Worm (Caenorhabditis elegans): ENCODE data around the gene C27B7.7.

The C27B7.7 gene

DNA sequence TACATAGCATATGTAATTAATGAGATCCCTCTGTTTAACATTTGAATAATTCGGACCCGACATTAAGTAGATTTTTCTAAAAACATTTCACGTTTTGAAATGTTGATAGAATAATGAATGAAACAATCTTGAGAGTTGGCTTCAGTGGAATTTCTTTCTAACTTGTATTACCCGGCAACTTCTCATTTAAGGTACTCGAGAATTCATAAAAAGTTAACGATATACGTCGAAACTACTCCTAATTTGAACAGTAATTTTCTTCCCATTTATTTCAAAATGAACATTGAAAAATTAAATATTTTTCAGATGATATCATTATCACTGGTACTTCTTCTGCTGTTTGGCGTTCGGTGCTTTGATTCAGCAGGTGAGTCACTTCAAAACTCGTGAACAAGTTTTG, at the start of gene C27B7.7:
Gene C27B7.7, plus strand, starts transcription at position 301 of the 400 bp plus-strand sequence.
- TF ChIP-seq ceh-24 (tag; optimal IDR thresholded peaks at IDR 0.05) (no peak), ceh-6 (GFP tag; optimal IDR thresholded peaks at IDR 0.05) (no peak), ceh-31 (tag; optimal IDR thresholded peaks at IDR 0.05) (no peak), F13H6.1 (tag; optimal IDR thresholded peaks at IDR 0.05) (no peak), elt-2 (tag; optimal IDR thresholded peaks at IDR 0.05) (no peak), C38D4.7 (GFP tag; optimal IDR thresholded peaks at IDR 0.05) (no peak), T23F11.4 (GFP tag; optimal IDR thresholded peaks at IDR 0.05) (no peak), ceh-48 (tag; optimal IDR thresholded peaks at IDR 0.05) (no peak), hlh-8 (tag; optimal IDR thresholded peaks at IDR 0.05) (no peak)

DNA sequence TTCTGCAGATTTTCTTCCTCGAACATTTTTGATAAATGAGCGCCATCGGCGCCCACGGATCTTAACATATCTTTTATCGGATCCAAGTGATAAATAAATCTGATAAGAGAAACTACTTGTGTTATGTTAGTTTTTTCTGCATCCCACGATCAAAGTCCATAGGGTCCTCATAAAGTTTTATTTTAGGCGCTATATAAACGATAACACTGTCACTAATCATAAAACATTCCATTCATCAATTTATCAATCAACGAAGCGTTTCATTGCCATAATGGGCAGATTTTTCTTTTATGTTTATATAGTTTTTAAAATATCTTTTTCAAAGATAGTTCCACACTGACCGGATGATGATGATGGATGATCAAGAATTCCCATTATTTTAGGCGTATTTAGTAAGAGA, 42.2 kb upstream of the C27B7.7 start:
- TF ChIP-seq pax-1 (tag; optimal IDR thresholded peaks at IDR 0.05) (no peak), T23F11.4 (GFP tag; optimal IDR thresholded peaks at IDR 0.05) (no peak), sdc-2 (tag; optimal IDR thresholded peaks at IDR 0.05) (no peak), ceh-24 (tag; optimal IDR thresholded peaks at IDR 0.05) (no peak), Y22D7AL.16 (tag; optimal IDR thresholded peaks at IDR 0.05) (no peak), hlh-30 (tag; optimal IDR thresholded peaks at IDR 0.05; ENCODE audit: insufficient read depth) (no peak), tbx-2 (tag; optimal IDR thresholded peaks at IDR 0.05) (no peak), pag-3 (tag; optimal IDR thresholded peaks at IDR 0.05; ENCODE audit: borderline replicate concordance) (no peak), pha-2 (tag; optimal IDR thresholded peaks at IDR 0.05) (no peak), hlh-8 (tag; optimal IDR thresholded peaks at IDR 0.05) (no peak), fkh-6 (tag; optimal IDR thresholded peaks at IDR 0.05) (no peak), ama-1 (optimal IDR thresholded peaks at IDR 0.05) (no peak)

DNA sequence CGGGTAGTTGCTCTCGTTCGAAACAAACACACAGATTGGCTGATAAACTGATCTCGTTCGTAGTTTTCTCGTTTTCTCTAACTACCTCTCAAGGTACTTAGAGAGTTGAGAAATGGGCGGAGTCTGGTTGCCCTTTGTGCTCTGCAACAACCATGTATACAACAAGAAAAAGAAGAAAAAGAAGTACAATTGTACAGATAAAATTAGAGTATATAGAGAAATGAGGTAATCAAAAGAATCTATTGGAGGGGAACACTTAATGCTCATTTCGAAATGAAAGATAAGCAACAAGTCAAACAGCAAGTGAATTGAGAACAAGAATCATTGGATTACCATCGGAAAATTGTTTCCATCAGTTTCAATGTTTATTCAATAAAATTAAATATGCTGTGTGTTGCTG, 41.5 kb upstream of the C27B7.7 start, which contains the start of gene C09G9.1:
Gene C09G9.1, minus strand, starts transcription at position 143 of the 400 bp plus-strand sequence.
- TF ChIP-seq elt-2 (tag; optimal IDR thresholded peaks at IDR 0.05) = no peak
- TF ChIP-seq pha-2 (tag; optimal IDR thresholded peaks at IDR 0.05) = no peak
- no peak for TF ChIP-seq pag-3 (tag; optimal IDR thresholded peaks at IDR 0.05; ENCODE audit: borderline replicate concordance)
- TF ChIP-seq hlh-15 (tag; optimal IDR thresholded peaks at IDR 0.05) = no peak
- TF ChIP-seq sox-2 (GFP tag; IDR thresholded peaks at IDR 0.05) = no peak
- TF ChIP-seq ceh-22 (tag; optimal IDR thresholded peaks at IDR 0.05) = no peak
- no peak for TF ChIP-seq C38D4.7 (GFP tag; optimal IDR thresholded peaks at IDR 0.05)
- TF ChIP-seq nhr-232 (tag; optimal IDR thresholded peaks at IDR 0.05) = no peak
- no peak for TF ChIP-seq unc-42 (tag; optimal IDR thresholded peaks at IDR 0.05)
- no peak for TF ChIP-seq sox-4 (tag; optimal IDR thresholded peaks at IDR 0.05)
- no peak for TF ChIP-seq ceh-30 (tag; optimal IDR thresholded peaks at IDR 0.05)
- no peak for TF ChIP-seq dve-1 (tag; optimal IDR thresholded peaks at IDR 0.05)
- no peak for TF ChIP-seq nhr-11 (tag; optimal IDR thresholded peaks at IDR 0.05)
- TF ChIP-seq pha-4 (tag; optimal IDR thresholded peaks at IDR 0.05) = no peak

DNA sequence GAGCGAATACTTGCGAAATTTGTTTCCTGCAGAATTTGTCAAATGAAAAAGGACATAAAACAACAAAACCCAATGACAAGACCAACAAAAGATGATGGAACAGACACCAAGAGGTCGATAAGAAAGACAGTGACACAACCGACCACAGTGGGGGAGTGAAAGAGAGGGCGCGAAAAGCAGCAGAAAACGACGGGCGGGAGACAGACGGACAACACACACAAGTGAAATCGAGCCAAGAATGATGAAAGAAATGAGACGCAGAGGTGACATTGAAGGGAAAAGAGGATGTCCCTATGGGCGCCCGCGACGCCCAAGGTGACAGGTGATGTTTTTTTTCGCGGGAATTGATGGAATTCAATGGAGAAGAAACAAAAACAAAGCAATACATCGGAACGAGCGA, 40.8 kb upstream of the C27B7.7 start:
- no peak for TF ChIP-seq pax-1 (tag; optimal IDR thresholded peaks at IDR 0.05)
- TF ChIP-seq T23F11.4 (GFP tag; optimal IDR thresholded peaks at IDR 0.05) = no peak
- TF ChIP-seq ceh-34 (tag; optimal IDR thresholded peaks at IDR 0.05) = no peak
- TF ChIP-seq ets-4 (tag; optimal IDR thresholded peaks at IDR 0.05) = no peak
- no peak for TF ChIP-seq elt-4 (tag; optimal IDR thresholded peaks at IDR 0.05)
- no peak for TF ChIP-seq ceh-48 (tag; optimal IDR thresholded peaks at IDR 0.05)
- no peak for TF ChIP-seq odd-2 (tag; optimal IDR thresholded peaks at IDR 0.05)
- TF ChIP-seq hlh-6 (tag; optimal IDR thresholded peaks at IDR 0.05) = peak; percentile 45
- TF ChIP-seq nfya-1 (tag; optimal IDR thresholded peaks at IDR 0.05) = peak; percentile 5
- no peak for TF ChIP-seq zip-5 (tag; optimal IDR thresholded peaks at IDR 0.05)
- TF ChIP-seq dve-1 (tag; optimal IDR thresholded peaks at IDR 0.05) = no peak
- TF ChIP-seq pros-1 (tag; optimal IDR thresholded peaks at IDR 0.05) = no peak
- TF ChIP-seq tbx-7 (tag; optimal IDR thresholded peaks at IDR 0.05) = no peak
- no peak for TF ChIP-seq pqm-1 (tag; optimal IDR thresholded peaks at IDR 0.05)
- TF ChIP-seq F13H6.1 (tag; optimal IDR thresholded peaks at IDR 0.05) = no peak
- TF ChIP-seq ceh-9 (tag; optimal IDR thresholded peaks at IDR 0.05) = no peak
- TF ChIP-seq ama-1 (optimal IDR thresholded peaks at IDR 0.05) = no peak
- no peak for TF ChIP-seq hlh-8 (tag; optimal IDR thresholded peaks at IDR 0.05)
- peak; percentile 78 for TF ChIP-seq unc-55 (GFP tag; optimal IDR thresholded peaks at IDR 0.05)
- TF ChIP-seq sdc-2 (tag; optimal IDR thresholded peaks at IDR 0.05) = no peak
- TF ChIP-seq ceh-2 (tag; optimal IDR thresholded peaks at IDR 0.05) = no peak
- TF ChIP-seq hlh-13 (GFP tag; optimal IDR thresholded peaks at IDR 0.05) = no peak
- no peak for TF ChIP-seq ceh-6 (GFP tag; optimal IDR thresholded peaks at IDR 0.05)
- no peak for TF ChIP-seq unc-42 (tag; optimal IDR thresholded peaks at IDR 0.05)
- no peak for TF ChIP-seq ceh-45 (GFP tag; IDR thresholded peaks at IDR 0.05)
- TF ChIP-seq rnt-1 (tag; optimal IDR thresholded peaks at IDR 0.05) = peak; percentile 24
- TF ChIP-seq ttx-3 (tag; optimal IDR thresholded peaks at IDR 0.05) = no peak
- no peak for TF ChIP-seq lim-6 (tag; optimal IDR thresholded peaks at IDR 0.05)
- no peak for TF ChIP-seq ceh-14 (tag; optimal IDR thresholded peaks at IDR 0.05)

Data from whole organism, late embryonic.